Worm (Caenorhabditis elegans): ENCODE results near the gene C01B10.44.

DNA sequence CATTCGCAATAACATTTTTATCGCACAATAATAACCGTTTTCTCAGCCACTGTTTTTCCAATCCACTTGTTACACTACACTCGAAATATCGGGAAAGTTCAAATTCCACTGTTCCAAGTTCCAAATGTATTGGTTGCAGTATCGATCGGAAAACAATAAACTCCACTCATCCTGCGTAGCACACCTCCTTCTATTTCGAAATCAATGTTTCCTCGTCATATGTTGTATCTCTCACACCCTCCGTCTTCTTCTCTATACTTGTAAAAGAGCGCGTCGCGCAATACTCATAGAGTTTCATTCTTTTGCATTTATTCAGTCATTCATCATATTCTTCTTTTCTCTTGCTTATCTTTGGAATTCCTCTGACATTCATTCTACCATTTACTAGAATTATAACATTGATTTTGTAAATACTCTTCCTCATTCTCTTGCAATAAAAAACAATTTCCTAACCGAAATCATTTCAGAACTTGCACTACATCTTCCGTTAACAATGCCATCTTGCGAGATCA, 22.2 kb upstream of the C01B10.44 start, which contains the start of gene sup-36:
- TF ChIP-seq flt-1 (GFP tag; IDR thresholded peaks at IDR 0.05) (no peak), B0310.2 (tag; optimal IDR thresholded peaks at IDR 0.05) (no peak), ama-1 (optimal IDR thresholded peaks at IDR 0.05) (no peak), aly-1 (tag; optimal IDR thresholded peaks at IDR 0.05) (no peak), tra-4 (tag; optimal IDR thresholded peaks at IDR 0.05) (no peak), tbx-11 (GFP tag; IDR thresholded peaks at IDR 0.05) (no peak), scrt-1 (GFP tag; IDR thresholded peaks at IDR 0.05) (no peak), sea-1 (GFP tag; conservative IDR thresholded peaks at IDR 0.05) (no peak), hnd-1 (tag; optimal IDR thresholded peaks at IDR 0.05) (no peak), ceh-36 (tag; optimal IDR thresholded peaks at IDR 0.05) (no peak), hmbx-1 (tag; optimal IDR thresholded peaks at IDR 0.05) (no peak)
